Worm (Caenorhabditis elegans) whole organism, young adult: ENCODE results near the gene npr-31.

ENCODE experiments used
- B0019.2 ChIP-seq: fragments of 200-800 bp; sonication (Bioruptor generic); conservative IDR thresholded peaks from 2 replicates; pipeline ENCODE4 v1.3.6; 2022; ENCODE audit warnings: missing genetic modification reagents, missing genetic modification characterization, missing compliant biosample characterization
- B0261.1 ChIP-seq: sonication (generic microtip); optimal IDR thresholded peaks from 2 replicates; lab custom pipeline; 2016; ENCODE audit warnings: mild to moderate bottlenecking, missing genetic modification characterization, moderate library complexity, missing compliant biosample characterization
- F10E7.11 ChIP-seq: sonication (generic microtip); optimal IDR thresholded peaks from 2 replicates; lab custom pipeline; 2017; ENCODE audit warnings: mild to moderate bottlenecking, missing genetic modification characterization, moderate library complexity, missing compliant biosample characterization
- F23B12.7 ChIP-seq: sonication (generic microtip); optimal IDR thresholded peaks from 2 replicates; lab custom pipeline; 2017; ENCODE audit warnings: missing genetic modification characterization, mild to moderate bottlenecking, missing compliant biosample characterization, antibody characterized with exemption, moderate library complexity; ENCODE audit not compliant: insufficient read depth
- F33H1.4 ChIP-seq: fragments of 200-800 bp; sonication (Bioruptor generic); IDR thresholded peaks from 2 replicates; pipeline ENCODE4 v1.3.6; 2022; ENCODE audit warnings: missing genetic modification reagents, missing genetic modification characterization, missing compliant biosample characterization
- F37B4.10 ChIP-seq: fragments of 200-800 bp; sonication (Bioruptor generic); IDR thresholded peaks from 2 replicates; pipeline ENCODE4 v1.3.6; 2022; ENCODE audit warnings: missing genetic modification characterization, missing compliant biosample characterization
- F49E8.2 ChIP-seq: sonication (generic microtip); optimal IDR thresholded peaks from 3 replicates; lab custom pipeline; 2017; ENCODE audit warnings: missing genetic modification characterization, mild to moderate bottlenecking, missing compliant biosample characterization, antibody characterized with exemption, moderate library complexity; ENCODE audit not compliant: insufficient read depth
- K11D2.4 ChIP-seq: fragments of 200-800 bp; sonication (Bioruptor generic); IDR thresholded peaks from 2 replicates; pipeline ENCODE4 v1.3.6; 2022; ENCODE audit warnings: missing genetic modification reagents, missing genetic modification characterization, missing compliant biosample characterization
- K12H6.12 ChIP-seq: fragments of 200-800 bp; sonication (Bioruptor generic); optimal IDR thresholded peaks from 2 replicates; lab custom pipeline; 2018; ENCODE audit warnings: mild to moderate bottlenecking, missing genetic modification characterization, missing compliant biosample characterization
- Y53F4B.3 ChIP-seq: fragments of 200-800 bp; sonication (Bioruptor generic); IDR thresholded peaks from 2 replicates; pipeline ENCODE4 v1.3.6; 2022; ENCODE audit warnings: missing genetic modification reagents, missing genetic modification characterization, missing compliant biosample characterization
- Y95B8A.8 ChIP-seq: fragments of 200-800 bp; sonication (Bioruptor generic); IDR thresholded peaks from 2 replicates; pipeline ENCODE4 v1.3.6; 2022; ENCODE audit warnings: missing genetic modification reagents, missing genetic modification characterization, missing compliant biosample characterization
- ZK185.1 ChIP-seq: sonication (generic microtip); optimal IDR thresholded peaks from 2 replicates; lab custom pipeline; 2016; ENCODE audit warnings: mild to moderate bottlenecking, missing genetic modification characterization, missing compliant biosample characterization; ENCODE audit not compliant: poor library complexity, severe bottlenecking
- akir-1 ChIP-seq: fragments of 200-800 bp; sonication (Bioruptor generic); optimal IDR thresholded peaks from 2 replicates; lab custom pipeline; 2018; ENCODE audit warnings: mild to moderate bottlenecking, missing genetic modification characterization, moderate library complexity, missing compliant biosample characterization
- aptf-2 ChIP-seq: fragments of 200-800 bp; sonication (Bioruptor generic); conservative IDR thresholded peaks from 2 replicates; pipeline ENCODE4 v1.3.6; 2022; ENCODE audit warnings: missing genetic modification reagents, missing genetic modification characterization, missing compliant biosample characterization
- attf-5 ChIP-seq: fragments of 200-800 bp; sonication (Bioruptor generic); optimal IDR thresholded peaks from 2 replicates; lab custom pipeline; 2018; ENCODE audit warnings: mild to moderate bottlenecking, missing genetic modification characterization, missing compliant biosample characterization
- ceh-79 ChIP-seq: sonication (generic microtip); optimal IDR thresholded peaks from 2 replicates; lab custom pipeline; 2017; ENCODE audit warnings: mild to moderate bottlenecking, missing genetic modification characterization, missing compliant biosample characterization
- ceh-91 ChIP-seq: fragments of 200-800 bp; sonication (Bioruptor generic); IDR thresholded peaks from 2 replicates; pipeline ENCODE4 v1.3.6; 2022; ENCODE audit warnings: missing genetic modification reagents, missing genetic modification characterization, missing compliant biosample characterization
- dox-1 ChIP-seq: fragments of 200-800 bp; sonication (Bioruptor generic); IDR thresholded peaks from 2 replicates; pipeline ENCODE4 v1.3.6; 2022; ENCODE audit warnings: missing genetic modification reagents, missing genetic modification characterization, missing compliant biosample characterization
- egl-44 ChIP-seq: fragments of 200-800 bp; sonication (Bioruptor generic); IDR thresholded peaks from 2 replicates; pipeline ENCODE4 v1.3.6; 2022; ENCODE audit warnings: missing genetic modification reagents, missing genetic modification characterization, missing compliant biosample characterization
- ekl-4 ChIP-seq: fragments of 200-800 bp; sonication (Bioruptor generic); IDR thresholded peaks from 2 replicates; pipeline ENCODE4 v1.3.6; 2022; ENCODE audit warnings: missing genetic modification reagents, missing genetic modification characterization, missing compliant biosample characterization
- fkh-3 ChIP-seq: sonication (generic microtip); optimal IDR thresholded peaks from 2 replicates; lab custom pipeline; 2016; ENCODE audit warnings: mild to moderate bottlenecking, missing genetic modification characterization, missing compliant biosample characterization
- him-1 ChIP-seq: sonication (generic microtip); optimal IDR thresholded peaks from 2 replicates; lab custom pipeline; 2016; ENCODE audit warnings: missing genotype, missing genetic modification reagents, missing genetic modification characterization, missing compliant biosample characterization
- hlh-12 ChIP-seq: sonication (generic microtip); optimal IDR thresholded peaks from 2 replicates; lab custom pipeline; 2016; ENCODE audit warnings: missing genetic modification characterization, missing compliant biosample characterization
- hmg-1.2 ChIP-seq: fragments of 200-800 bp; sonication (Bioruptor generic); IDR thresholded peaks from 2 replicates; pipeline ENCODE4 v1.3.6; 2022; ENCODE audit warnings: missing genetic modification reagents, missing genetic modification characterization, missing compliant biosample characterization
- hsf-1 ChIP-seq: fragments of 200-800 bp; sonication (Bioruptor generic); IDR thresholded peaks from 2 replicates; pipeline ENCODE4 v1.3.6; 2022; ENCODE audit warnings: missing genetic modification reagents, missing genetic modification characterization, missing compliant biosample characterization
- let-526 ChIP-seq: fragments of 200-800 bp; sonication (Bioruptor generic); IDR thresholded peaks from 2 replicates; pipeline ENCODE4 v1.3.6; 2022; ENCODE audit warnings: missing genetic modification reagents, missing genetic modification characterization, missing compliant biosample characterization
- let-607 ChIP-seq, 2 experiments: fragments of 200-800 bp in 1 of 2; sonication (Bioruptor generic) in 1 of 2; sonication (generic microtip) in 1 of 2; optimal IDR thresholded peaks; 2 replicates each; lab custom pipeline; 2016 to 2018; ENCODE audit warnings: mild to moderate bottlenecking in 2 of 2, missing compliant biosample characterization in 2 of 2, missing genetic modification characterization in 2 of 2, moderate library complexity in 2 of 2, missing genotype in 1 of 2
- lin-40 ChIP-seq: sonication (generic microtip); optimal IDR thresholded peaks from 2 replicates; lab custom pipeline; 2016; ENCODE audit warnings: missing genetic modification characterization, mild to moderate bottlenecking, missing compliant biosample characterization, missing genotype, missing genetic modification reagents
- lin-54 ChIP-seq: fragments of 200-800 bp; sonication (Bioruptor generic); optimal IDR thresholded peaks from 2 replicates; lab custom pipeline; 2018; ENCODE audit warnings: mild to moderate bottlenecking, missing genetic modification characterization, missing compliant biosample characterization
- lsl-1 ChIP-seq: fragments of 200-800 bp; sonication (Bioruptor generic); optimal IDR thresholded peaks from 2 replicates; lab custom pipeline; 2018; ENCODE audit warnings: mild to moderate bottlenecking, missing genetic modification characterization, moderate library complexity, missing compliant biosample characterization
- madf-8 ChIP-seq: fragments of 200-800 bp; sonication (Bioruptor generic); conservative IDR thresholded peaks from 2 replicates; pipeline ENCODE4 v1.3.6; 2022; ENCODE audit warnings: missing genetic modification reagents, missing genetic modification characterization, missing compliant biosample characterization
- mcd-1 ChIP-seq: fragments of 200-800 bp; sonication (Bioruptor generic); IDR thresholded peaks from 2 replicates; pipeline ENCODE4 v1.3.6; 2022; ENCODE audit warnings: missing genetic modification reagents, missing genetic modification characterization, missing compliant biosample characterization
- mxl-1 ChIP-seq: sonication (generic microtip); optimal IDR thresholded peaks from 2 replicates; lab custom pipeline; 2016; ENCODE audit warnings: missing genetic modification characterization, missing compliant biosample characterization
- nfya-1 ChIP-seq: sonication (generic microtip); optimal IDR thresholded peaks from 2 replicates; lab custom pipeline; 2017; ENCODE audit warnings: antibody characterized with exemption, missing compliant biosample characterization, missing genetic modification characterization, borderline replicate concordance; ENCODE audit not compliant: insufficient read depth
- nhr-90 ChIP-seq: sonication (generic microtip); optimal IDR thresholded peaks from 2 replicates; lab custom pipeline; 2016; ENCODE audit warnings: missing genotype, mild to moderate bottlenecking, missing genetic modification characterization, missing compliant biosample characterization
- snpc-1.1 ChIP-seq: sonication (generic microtip); optimal IDR thresholded peaks from 2 replicates; lab custom pipeline; 2017; ENCODE audit warnings: missing genetic modification characterization, mild to moderate bottlenecking, missing compliant biosample characterization, antibody characterized with exemption, moderate library complexity, missing genotype, missing genetic modification reagents; ENCODE audit not compliant: insufficient read depth
- snpc-3.4 ChIP-seq: sonication (generic microtip); optimal IDR thresholded peaks from 2 replicates; lab custom pipeline; 2017; ENCODE audit warnings: missing genetic modification characterization, mild to moderate bottlenecking, missing compliant biosample characterization, antibody characterized with exemption, moderate library complexity, missing genotype, missing genetic modification reagents
- snpc-4 ChIP-seq, 5 experiments: fragments of 150-350 bp in 1 of 5; sonication (generic microtip) in 4 of 5; optimal IDR thresholded peaks; 2 replicates each; lab custom pipeline; 2014 to 2018; ENCODE audit warnings: missing genetic modification characterization in 5 of 5, missing biosample characterization in 3 of 5, antibody characterized with exemption in 2 of 5, mild to moderate bottlenecking in 2 of 5, missing compliant biosample characterization in 2 of 5, missing genotype in 2 of 5, moderate library complexity in 2 of 5, missing genetic modification reagents in 1 of 5
- tlf-1 ChIP-seq: fragments of 200-800 bp; sonication (Bioruptor generic); optimal IDR thresholded peaks from 2 replicates; lab custom pipeline; 2018; ENCODE audit warnings: mild to moderate bottlenecking, missing genetic modification characterization, missing compliant biosample characterization
- xnd-1 ChIP-seq: sonication (generic microtip); optimal IDR thresholded peaks from 2 replicates; lab custom pipeline; 2016; ENCODE audit warnings: missing genotype, missing genetic modification reagents, missing genetic modification characterization, missing compliant biosample characterization
- zim-3 ChIP-seq: sonication (generic microtip); optimal IDR thresholded peaks from 2 replicates; lab custom pipeline; 2017; ENCODE audit warnings: mild to moderate bottlenecking, missing genetic modification characterization, moderate library complexity, missing compliant biosample characterization

npr-31 gene

DNA sequence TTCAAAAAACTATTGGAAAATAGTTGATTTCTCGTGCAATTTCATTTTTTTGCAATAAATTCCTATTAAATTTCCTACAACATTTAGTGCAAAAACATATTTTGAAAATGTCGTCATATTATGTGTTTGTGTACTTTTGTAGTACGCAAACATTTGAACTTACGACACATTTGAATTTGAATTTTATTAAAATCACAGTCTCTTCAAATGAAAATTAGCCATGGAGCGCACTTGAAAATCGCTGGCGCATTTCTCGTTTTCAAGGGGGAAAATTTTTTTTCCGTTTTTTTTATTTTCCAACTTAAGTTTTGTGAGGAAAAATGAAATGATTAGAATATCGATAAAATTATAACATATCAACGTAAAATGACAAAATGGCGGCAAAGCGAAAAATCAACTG lies 3.1 kb downstream of the npr-31 start (continued):
- TF ChIP-seq K11D2.4 (GFP tag; lab: Robert Waterston, UW): no peak
- TF ChIP-seq hsf-1 (GFP tag; lab: Robert Waterston, UW): no peak
- TF ChIP-seq F49E8.2 (tag; lab: Kevin White, UChicago): peak; percentile 70
- no peak for TF ChIP-seq Y53F4B.3 (GFP tag; lab: Robert Waterston, UW)
- no peak for TF ChIP-seq F37B4.10 (GFP tag; lab: Robert Waterston, UW)
- TF ChIP-seq lin-40 (tag; lab: Kevin White, UChicago): peak; percentile 27
- TF ChIP-seq tlf-1 (GFP tag; lab: Kevin White, UChicago): peak; percentile 55
- peak; percentile 84 for TF ChIP-seq lsl-1 (GFP tag; lab: Kevin White, UChicago)
- peak; percentile 65 for TF ChIP-seq snpc-1.1
- peak; percentile 78 for TF ChIP-seq ceh-91
- TF ChIP-seq nfya-1 (tag; lab: Kevin White, UChicago): no peak
- TF ChIP-seq madf-8 (GFP tag; lab: Robert Waterston, UW): peak; percentile 70
- TF ChIP-seq snpc-3.4 (tag; lab: Kevin White, UChicago): peak; percentile 78
- 0 out of 2 replicates have a peak, but pooled peaks have one; percentile 17 for TF ChIP-seq ekl-4
- TF ChIP-seq B0261.1 (tag; lab: Kevin White, UChicago): no peak
- no peak for TF ChIP-seq Y95B8A.8 (GFP tag; lab: Robert Waterston, UW)
- TF ChIP-seq egl-44 (GFP tag; lab: Robert Waterston, UW): no peak
- TF ChIP-seq xnd-1 (tag; lab: Kevin White, UChicago): peak; percentile 51
- TF ChIP-seq let-607 (tag; optimal IDR thresholded peaks at IDR 0.05; lab: Kevin White, UChicago): no peak
- no peak for TF ChIP-seq ceh-79 (tag; lab: Kevin White, UChicago)
- peak; percentile 61 for TF ChIP-seq F33H1.4 (GFP tag; lab: Robert Waterston, UW)
- no peak for TF ChIP-seq fkh-3 (tag; lab: Kevin White, UChicago)
- TF ChIP-seq zim-3 (tag; lab: Kevin White, UChicago): no peak
- no peak for TF ChIP-seq F10E7.11 (tag; lab: Kevin White, UChicago)
- no peak for TF ChIP-seq let-526
- TF ChIP-seq mcd-1: peak; percentile 88; the same call in 1 of the 2 replicates
- peak; percentile 53; the same call in 1 of the 2 replicates for TF ChIP-seq hmg-1.2 (GFP tag; lab: Robert Waterston, UW)
- TF ChIP-seq B0019.2 (GFP tag; lab: Robert Waterston, UW): peak; percentile 61
- TF ChIP-seq aptf-2: no peak
- TF ChIP-seq akir-1 (GFP tag; lab: Kevin White, UChicago): no peak
- no peak for TF ChIP-seq nhr-90 (tag; lab: Kevin White, UChicago)
- no peak for TF ChIP-seq hlh-12 (tag; lab: Kevin White, UChicago)
- no peak for TF ChIP-seq dox-1 (GFP tag; lab: Robert Waterston, UW)
- TF ChIP-seq F23B12.7 (tag; lab: Kevin White, UChicago): peak; percentile 34
- peak; percentile 35 for TF ChIP-seq ZK185.1
- TF ChIP-seq him-1 (tag; lab: Kevin White, UChicago): peak; percentile 75
- TF ChIP-seq K12H6.12 (tag; lab: Kevin White, UChicago): no peak
- TF ChIP-seq mxl-1 (tag; lab: Kevin White, UChicago): no peak
- peak; percentile 85 for TF ChIP-seq lin-54
- TF ChIP-seq snpc-4 (GFP tag; optimal IDR thresholded peaks at IDR 0.05; lab: Kevin White, UChicago): peak; percentile 18
- peak in 2 of 4 experiments; percentile 28 to 32 for TF ChIP-seq snpc-4 (tag; optimal IDR thresholded peaks at IDR 0.05; lab: Kevin White, UChicago)
- peak; percentile 68 for TF ChIP-seq attf-5 (GFP tag; lab: Kevin White, UChicago)
